Worm (Caenorhabditis elegans): ENCODE results near the gene F01G12.18.

- TF ChIP-seq B0310.2 (tag; optimal IDR thresholded peaks at IDR 0.05), result no peak
- TF ChIP-seq sea-1 (GFP tag; conservative IDR thresholded peaks at IDR 0.05), result no peak
- no peak for TF ChIP-seq flt-1 (GFP tag; IDR thresholded peaks at IDR 0.05)
- no peak for TF ChIP-seq hmbx-1 (tag; optimal IDR thresholded peaks at IDR 0.05)
Observed at ce11 chrX:16447116-16447515, 48.8 kb upstream of the F01G12.18 start.

All from whole organism, early embryonic.